Worm (Caenorhabditis elegans) whole organism, L2 larva: ENCODE results near the gene B0454.26.

Experiments used
- alr-1 ChIP-seq: fragments of 150-350 bp; optimal IDR thresholded peaks from 2 replicates; lab custom pipeline; 2014; ENCODE audit warnings: missing biosample characterization, missing genetic modification characterization
- mdl-1 ChIP-seq, 2 experiments: fragments of 150-350 bp in 1 of 2; sonication (generic microtip) in 1 of 2; optimal IDR thresholded peaks; 2 replicates each; lab custom pipeline; 2017; ENCODE audit warnings: missing biosample characterization in 2 of 2, missing genetic modification characterization in 2 of 2
- zag-1 ChIP-seq: fragments of 150-350 bp; optimal IDR thresholded peaks from 2 replicates; lab custom pipeline; 2014; ENCODE audit warnings: missing biosample characterization, missing genetic modification characterization
- ztf-11 ChIP-seq: sonication (generic microtip); optimal IDR thresholded peaks from 2 replicates; lab custom pipeline; 2017; ENCODE audit warnings: missing biosample characterization, missing genetic modification characterization

DNA sequence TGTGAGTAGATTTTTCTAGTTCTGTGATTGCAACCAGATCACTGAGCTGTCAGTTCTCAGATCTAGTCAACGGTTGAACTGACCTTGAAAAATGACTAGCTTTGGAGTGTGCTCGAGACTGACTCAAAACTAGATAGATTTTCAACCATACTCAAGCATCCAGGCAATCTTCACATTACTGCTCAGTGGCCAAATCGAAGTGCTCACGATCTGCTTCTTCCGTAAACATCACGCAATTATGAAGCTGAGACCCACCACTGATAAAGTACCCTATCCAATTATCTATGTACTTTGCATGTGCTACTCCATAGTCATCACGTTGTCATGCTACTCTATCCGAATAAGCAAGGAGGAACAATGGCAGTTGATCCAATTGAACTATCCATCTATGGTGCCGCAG lies 13.0 kb upstream of the B0454.26 start:
- no peak for TF ChIP-seq zag-1 (tag; lab: Kevin White, UChicago)
- no peak for TF ChIP-seq mdl-1 (tag; optimal IDR thresholded peaks at IDR 0.05; lab: Kevin White, UChicago)
- no peak for TF ChIP-seq ztf-11
- TF ChIP-seq alr-1 (tag; lab: Kevin White, UChicago), result no peak
